1 fruit fly cellular context compared by ENCODE assay signal in the genomic region with DNA sequence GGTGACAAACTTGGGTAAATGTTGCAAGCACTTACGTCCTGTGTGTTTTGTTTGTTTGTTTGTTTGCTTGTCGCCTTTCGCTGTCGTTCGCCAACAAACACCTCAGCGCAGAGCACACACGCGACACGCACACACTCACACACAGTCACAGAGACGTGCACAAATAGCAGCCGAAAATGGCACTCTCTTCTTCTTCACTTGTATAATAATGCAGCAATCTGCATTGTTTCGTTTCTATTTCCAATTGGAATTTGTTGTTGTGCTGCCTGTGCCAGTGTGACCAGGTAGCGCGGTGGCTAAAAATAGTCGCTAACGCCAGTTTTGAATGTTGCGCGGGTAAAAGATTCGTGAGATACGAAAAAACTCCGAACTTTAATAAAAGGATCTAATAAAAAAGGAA.
TF ChIP-seq lines count a peak whose summit lies in the region.

A gene (minus strand): TSS at position 257 of the 400 bp plus-strand sequence.

TF ChIP-seq in whole organism, embryonic, 481 proteins besides CTCF, POLR2A, EP300 and RAD21 (continued from another document):
- peak; percentile 31; the same call in 1 of the 2 replicates for TF ChIP-seq vvl (GFP tag; IDR thresholded peaks at IDR 0.05; lab: Robert Waterston, UW)
- peak in 1 of 2 experiments; percentile 78 for TF ChIP-seq Pdp1 (GFP tag; optimal IDR thresholded peaks at IDR 0.05; lab: Kevin White, UChicago)
- no peak for TF ChIP-seq pfk (GFP tag; optimal IDR thresholded peaks at IDR 0.05; lab: Kevin White, UChicago)
- TF ChIP-seq zen (tag; optimal IDR thresholded peaks at IDR 0.05; lab: Kevin White, UChicago): no peak
- TF ChIP-seq crc (GFP tag; optimal IDR thresholded peaks at IDR 0.05; lab: Kevin White, UChicago): no peak
- TF ChIP-seq amos (GFP tag; IDR thresholded peaks at IDR 0.05; lab: Robert Waterston, UW; ENCODE audit: partially characterized antibody): no peak
- no peak for TF ChIP-seq tio (GFP tag; optimal IDR thresholded peaks at IDR 0.05; lab: Kevin White, UChicago)
- TF ChIP-seq CG31441 (GFP tag; IDR thresholded peaks at IDR 0.05; lab: Robert Waterston, UW): no peak
- no peak for TF ChIP-seq CG7372 (GFP tag; IDR thresholded peaks at IDR 0.05; lab: Robert Waterston, UW)
- TF ChIP-seq CG8290 (GFP tag; optimal IDR thresholded peaks at IDR 0.05; lab: Kevin White, UChicago): no peak
- no peak for TF ChIP-seq CG8290 (tag; optimal IDR thresholded peaks at IDR 0.05; lab: Kevin White, UChicago)
- TF ChIP-seq bbx (GFP tag; IDR thresholded peaks at IDR 0.05; lab: Robert Waterston, UW; ENCODE audit: partially characterized antibody): no peak
- peak; percentile 80 for TF ChIP-seq CG17385 (GFP tag; optimal IDR thresholded peaks at IDR 0.05; lab: Kevin White, UChicago)
- no peak for TF ChIP-seq cad (GFP tag; optimal IDR thresholded peaks at IDR 0.05; lab: Kevin White, UChicago)
- no peak for TF ChIP-seq CG7963 (GFP tag; IDR thresholded peaks at IDR 0.05; lab: Robert Waterston, UW; ENCODE audit: partially characterized antibody)
- TF ChIP-seq ERR (GFP tag; optimal IDR thresholded peaks at IDR 0.05; lab: Kevin White, UChicago): no peak
- no peak for TF ChIP-seq Atf3 (GFP tag; optimal IDR thresholded peaks at IDR 0.05; lab: Kevin White, UChicago)
- no peak for TF ChIP-seq ase (GFP tag; IDR thresholded peaks at IDR 0.05; lab: Robert Waterston, UW)
- TF ChIP-seq CG3838 (GFP tag; optimal IDR thresholded peaks at IDR 0.05; lab: Kevin White, UChicago): peak; percentile 4
- TF ChIP-seq fu2 (GFP tag; optimal IDR thresholded peaks at IDR 0.05; lab: Kevin White, UChicago): no peak
- TF ChIP-seq Abd-B (GFP tag; optimal IDR thresholded peaks at IDR 0.05; lab: Kevin White, UChicago): no peak
- no peak for TF ChIP-seq Nf-YB (GFP tag; optimal IDR thresholded peaks at IDR 0.05; lab: Kevin White, UChicago)
- no peak for TF ChIP-seq CG12104 (GFP tag; optimal IDR thresholded peaks at IDR 0.05; lab: Kevin White, UChicago)
- TF ChIP-seq CG13424 (tag; optimal IDR thresholded peaks at IDR 0.05; lab: Kevin White, UChicago): no peak
- no peak for TF ChIP-seq oc (tag; optimal IDR thresholded peaks at IDR 0.05; lab: Kevin White, UChicago)
- no peak for TF ChIP-seq CG11696 (GFP tag; IDR thresholded peaks at IDR 0.05; lab: Robert Waterston, UW)
- TF ChIP-seq nerfin-1 (tag; optimal IDR thresholded peaks at IDR 0.05; lab: Kevin White, UChicago): peak; percentile 30
- TF ChIP-seq CG2199 (GFP tag; IDR thresholded peaks at IDR 0.05; lab: Robert Waterston, UW): no peak
- TF ChIP-seq CG17359 (tag; optimal IDR thresholded peaks at IDR 0.05; lab: Kevin White, UChicago): no peak
- TF ChIP-seq CG11504 (tag; optimal IDR thresholded peaks at IDR 0.05; lab: Kevin White, UChicago): no peak
- TF ChIP-seq knrl (GFP tag; IDR thresholded peaks at IDR 0.05; lab: Robert Waterston, UW; ENCODE audit: partially characterized antibody): no peak
- peak; percentile 4 for TF ChIP-seq MESR4 (GFP tag; optimal IDR thresholded peaks at IDR 0.05; lab: Kevin White, UChicago)
- no peak for TF ChIP-seq CG12391 (tag; optimal IDR thresholded peaks at IDR 0.05; lab: Kevin White, UChicago)
- TF ChIP-seq CG1529 (GFP tag; optimal IDR thresholded peaks at IDR 0.05; lab: Kevin White, UChicago): no peak
- TF ChIP-seq Mad (GFP tag; optimal IDR thresholded peaks at IDR 0.05; lab: Kevin White, UChicago): no peak
- no peak for TF ChIP-seq BEAF-32 (GFP tag; optimal IDR thresholded peaks at IDR 0.05; lab: Kevin White, UChicago)
- no peak for TF ChIP-seq GATAe (GFP tag; conservative IDR thresholded peaks at IDR 0.05; lab: Robert Waterston, UW)
- no peak for TF ChIP-seq Atf6 (GFP tag; IDR thresholded peaks at IDR 0.05; lab: Robert Waterston, UW)
- TF ChIP-seq CG34376 (GFP tag; optimal IDR thresholded peaks at IDR 0.05; lab: Kevin White, UChicago): no peak
- TF ChIP-seq CG12071 (GFP tag; optimal IDR thresholded peaks at IDR 0.05; lab: Kevin White, UChicago): no peak
- no peak for TF ChIP-seq Fer3 (tag; optimal IDR thresholded peaks at IDR 0.05; lab: Kevin White, UChicago)
- TF ChIP-seq Camta (GFP tag; optimal IDR thresholded peaks at IDR 0.05; lab: Kevin White, UChicago): no peak
- TF ChIP-seq CG4360 (GFP tag; IDR thresholded peaks at IDR 0.05; lab: Robert Waterston, UW): peak; percentile 83
- TF ChIP-seq CG8089 (GFP tag; optimal IDR thresholded peaks at IDR 0.05; lab: Kevin White, UChicago): no peak
- TF ChIP-seq E2f2 (GFP tag; IDR thresholded peaks at IDR 0.05; lab: Robert Waterston, UW): peak; percentile 81
- TF ChIP-seq CG7556 (GFP tag; optimal IDR thresholded peaks at IDR 0.05; lab: Kevin White, UChicago): no peak
- no peak for TF ChIP-seq tup (GFP tag; optimal IDR thresholded peaks at IDR 0.05; lab: Kevin White, UChicago)
- TF ChIP-seq sim (GFP tag; IDR thresholded peaks at IDR 0.05; lab: Robert Waterston, UW): no peak
- TF ChIP-seq pzg (GFP tag; optimal IDR thresholded peaks at IDR 0.05; lab: Kevin White, UChicago): peak; percentile 22
- no peak for TF ChIP-seq az2 (GFP tag; optimal IDR thresholded peaks at IDR 0.05; lab: Kevin White, UChicago)
- no peak for TF ChIP-seq D (optimal IDR thresholded peaks at IDR 0.05; lab: Kevin White, UChicago)
- peak; percentile 17 for TF ChIP-seq D (GFP tag; optimal IDR thresholded peaks at IDR 0.05; lab: Kevin White, UChicago)
- no peak for TF ChIP-seq Nf-YA (GFP tag; IDR thresholded peaks at IDR 0.05; lab: Robert Waterston, UW)
- TF ChIP-seq CG18262 (tag; optimal IDR thresholded peaks at IDR 0.05; lab: Kevin White, UChicago): no peak
- no peak for TF ChIP-seq CG6683 (GFP tag; optimal IDR thresholded peaks at IDR 0.05; lab: Kevin White, UChicago)
- TF ChIP-seq gfzf (GFP tag; optimal IDR thresholded peaks at IDR 0.05; lab: Kevin White, UChicago): peak; percentile 65
- TF ChIP-seq NFAT (GFP tag; IDR thresholded peaks at IDR 0.05; lab: Robert Waterston, UW): no peak
- TF ChIP-seq grau (tag; optimal IDR thresholded peaks at IDR 0.05; lab: Kevin White, UChicago): no peak
- no peak for TF ChIP-seq disco-r (GFP tag; optimal IDR thresholded peaks at IDR 0.05; lab: Kevin White, UChicago)
- no peak for TF ChIP-seq Fer2 (tag; optimal IDR thresholded peaks at IDR 0.05; lab: Kevin White, UChicago)
- no peak for TF ChIP-seq CG9609 (GFP tag; optimal IDR thresholded peaks at IDR 0.05; lab: Kevin White, UChicago)
- TF ChIP-seq lov (optimal IDR thresholded peaks at IDR 0.05; lab: Kevin White, UChicago): no peak
- TF ChIP-seq lov (GFP tag; IDR thresholded peaks at IDR 0.05; lab: Robert Waterston, UW): no peak
- TF ChIP-seq Bgb (GFP tag; IDR thresholded peaks at IDR 0.05; lab: Robert Waterston, UW; ENCODE audit: partially characterized antibody): no peak
- no peak for TF ChIP-seq tin (GFP tag; optimal IDR thresholded peaks at IDR 0.05; lab: Kevin White, UChicago)
- TF ChIP-seq Myb (GFP tag; optimal IDR thresholded peaks at IDR 0.05; lab: Kevin White, UChicago): no peak
- TF ChIP-seq CG14014 (GFP tag; IDR thresholded peaks at IDR 0.05; lab: Robert Waterston, UW): no peak
- TF ChIP-seq CG15479 (GFP tag; optimal IDR thresholded peaks at IDR 0.05; lab: Kevin White, UChicago): peak; percentile 86
- peak; percentile 53 for TF ChIP-seq CG9797 (GFP tag; optimal IDR thresholded peaks at IDR 0.05; lab: Kevin White, UChicago)
- TF ChIP-seq Elba2 (GFP tag; optimal IDR thresholded peaks at IDR 0.05; lab: Kevin White, UChicago): peak; percentile 91
- TF ChIP-seq Mes4 (GFP tag; optimal IDR thresholded peaks at IDR 0.05; lab: Kevin White, UChicago): no peak
- no peak for TF ChIP-seq CG9817 (tag; optimal IDR thresholded peaks at IDR 0.05; lab: Kevin White, UChicago)
- no peak for TF ChIP-seq toy (GFP tag; IDR thresholded peaks at IDR 0.05; lab: Robert Waterston, UW)
- no peak for TF ChIP-seq Sox102F (GFP tag; optimal IDR thresholded peaks at IDR 0.05; lab: Kevin White, UChicago)
- no peak for TF ChIP-seq p53 (GFP tag; optimal IDR thresholded peaks at IDR 0.05; lab: Kevin White, UChicago)
- TF ChIP-seq ATbp (GFP tag; optimal IDR thresholded peaks at IDR 0.05; lab: Kevin White, UChicago): no peak
- TF ChIP-seq cg (GFP tag; optimal IDR thresholded peaks at IDR 0.05; lab: Kevin White, UChicago): no peak
- TF ChIP-seq Fer1 (GFP tag; optimal IDR thresholded peaks at IDR 0.05; lab: Kevin White, UChicago): no peak
- no peak for TF ChIP-seq pnt (GFP tag; optimal IDR thresholded peaks at IDR 0.05; lab: Kevin White, UChicago)
- no peak for TF ChIP-seq pita (GFP tag; optimal IDR thresholded peaks at IDR 0.05; lab: Kevin White, UChicago)
- no peak for TF ChIP-seq rib (GFP tag; IDR thresholded peaks at IDR 0.05; lab: Robert Waterston, UW)
- TF ChIP-seq CG33213 (GFP tag; optimal IDR thresholded peaks at IDR 0.05; lab: Kevin White, UChicago): no peak
- no peak for TF ChIP-seq CG4730 (GFP tag; IDR thresholded peaks at IDR 0.05; lab: Robert Waterston, UW)
- no peak for TF ChIP-seq CG8944 (GFP tag; optimal IDR thresholded peaks at IDR 0.05; lab: Kevin White, UChicago)
- TF ChIP-seq CG1832 (GFP tag; optimal IDR thresholded peaks at IDR 0.05; lab: Kevin White, UChicago): peak; percentile 6
- no peak for TF ChIP-seq CG6791 (GFP tag; IDR thresholded peaks at IDR 0.05; lab: Robert Waterston, UW; ENCODE audit: partially characterized antibody)
- TF ChIP-seq grn (GFP tag; optimal IDR thresholded peaks at IDR 0.05; lab: Kevin White, UChicago): no peak
- no peak for TF ChIP-seq trem (tag; optimal IDR thresholded peaks at IDR 0.05; lab: Kevin White, UChicago)
- TF ChIP-seq stc (GFP tag; IDR thresholded peaks at IDR 0.05; lab: Robert Waterston, UW): no peak
- no peak for TF ChIP-seq CG11093 (GFP tag; IDR thresholded peaks at IDR 0.05; lab: Robert Waterston, UW)
- no peak for TF ChIP-seq klu (GFP tag; IDR thresholded peaks at IDR 0.05; lab: Robert Waterston, UW)
- TF ChIP-seq hb (GFP tag; IDR thresholded peaks at IDR 0.05; lab: Robert Waterston, UW; ENCODE audit: partially characterized antibody): no peak
TF ChIP-seq in whole organism, embryonic: peak in this region for 19.
